Comparison of ENCODE assay signal across 1 fruit fly cellular context in genomic region chr3R:10875515-10876434, dm6.
TF ChIP-seq lines count a peak whose summit lies in the region.

Gene Sodh2 (plus strand): TSS chr3R:10876384.

TF ChIP-seq in whole organism, embryonic, 481 proteins besides CTCF, POLR2A, EP300 and RAD21 (continued from another document and continues in another):
- TF ChIP-seq kay (GFP tag; optimal IDR thresholded peaks at IDR 0.05; lab: Kevin White, UChicago), result no peak
- TF ChIP-seq lab (GFP tag; optimal IDR thresholded peaks at IDR 0.05; lab: Kevin White, UChicago), result peak; percentile 95
- peak; percentile 40 for TF ChIP-seq CG30020 (tag; optimal IDR thresholded peaks at IDR 0.05; lab: Kevin White, UChicago)
- peak; percentile 91 for TF ChIP-seq CG12769 (tag; optimal IDR thresholded peaks at IDR 0.05; lab: Kevin White, UChicago)
- TF ChIP-seq exex (tag; optimal IDR thresholded peaks at IDR 0.05; lab: Kevin White, UChicago), result peak; percentile 59
- TF ChIP-seq CG12659 (GFP tag; optimal IDR thresholded peaks at IDR 0.05; lab: Kevin White, UChicago), result peak; percentile 85
- peak; percentile 75 for TF ChIP-seq Blimp-1 (GFP tag; optimal IDR thresholded peaks at IDR 0.05; lab: Kevin White, UChicago)
- peak; percentile 66 for TF ChIP-seq Nf-YB (GFP tag; optimal IDR thresholded peaks at IDR 0.05; lab: Kevin White, UChicago)
- no peak for TF ChIP-seq Neu2 (GFP tag; optimal IDR thresholded peaks at IDR 0.05; lab: Kevin White, UChicago; ENCODE audit: borderline replicate concordance)
- TF ChIP-seq CG15514 (GFP tag; optimal IDR thresholded peaks at IDR 0.05; lab: Kevin White, UChicago), result peak; percentile 85
- TF ChIP-seq Sox102F (GFP tag; optimal IDR thresholded peaks at IDR 0.05; lab: Kevin White, UChicago), result peak; percentile 69
- TF ChIP-seq en (GFP tag; optimal IDR thresholded peaks at IDR 0.05; lab: Kevin White, UChicago), result peak; percentile 28
- peak; percentile 59; the same call in 1 of the 2 replicates for TF ChIP-seq Adf1 (GFP tag; IDR thresholded peaks at IDR 0.05; lab: Robert Waterston, UW)
- TF ChIP-seq hth (optimal IDR thresholded peaks at IDR 0.05; lab: Kevin White, UChicago), result no peak
- TF ChIP-seq CG11085 (GFP tag; IDR thresholded peaks at IDR 0.05; lab: Robert Waterston, UW), result peak; percentile 82
- TF ChIP-seq CG32772 (GFP tag; IDR thresholded peaks at IDR 0.05; lab: Robert Waterston, UW), result peak; percentile 73
- 0 out of 2 replicates have a peak, but pooled peaks have one; percentile 9 for TF ChIP-seq cas (GFP tag; IDR thresholded peaks at IDR 0.05; lab: Robert Waterston, UW)
- TF ChIP-seq CG14441 (GFP tag; IDR thresholded peaks at IDR 0.05; lab: Robert Waterston, UW), result peak; percentile 88
- TF ChIP-seq CG3065 (GFP tag; optimal IDR thresholded peaks at IDR 0.05; lab: Kevin White, UChicago), result peak; percentile 44
- TF ChIP-seq Dad (GFP tag; optimal IDR thresholded peaks at IDR 0.05; lab: Kevin White, UChicago), result peak; percentile 24
- peak; percentile 87 for TF ChIP-seq CG31441 (GFP tag; IDR thresholded peaks at IDR 0.05; lab: Robert Waterston, UW)
- TF ChIP-seq CG2712 (tag; optimal IDR thresholded peaks at IDR 0.05; lab: Kevin White, UChicago), result peak; percentile 85
- TF ChIP-seq Hey (tag; optimal IDR thresholded peaks at IDR 0.05; lab: Kevin White, UChicago), result peak; percentile 67
- no peak for TF ChIP-seq Hr39 (optimal IDR thresholded peaks at IDR 0.05; lab: Kevin White, UChicago)
- peak; percentile 67; the same call in 2 of the 3 replicates for TF ChIP-seq CG2889 (GFP tag; IDR thresholded peaks at IDR 0.05; lab: Robert Waterston, UW)
- peak; percentile 34; the same call in 1 of the 2 replicates for TF ChIP-seq ham (GFP tag; IDR thresholded peaks at IDR 0.05; lab: Robert Waterston, UW)
- TF ChIP-seq CoRest (tag; optimal IDR thresholded peaks at IDR 0.05; lab: Kevin White, UChicago), result peak; percentile 70
- TF ChIP-seq Drgx (GFP tag; IDR thresholded peaks at IDR 0.05; lab: Robert Waterston, UW), result peak; percentile 91
- TF ChIP-seq Asciz (GFP tag; optimal IDR thresholded peaks at IDR 0.05; lab: Kevin White, UChicago), result peak; percentile 82
- no peak for TF ChIP-seq fru (optimal IDR thresholded peaks at IDR 0.05; lab: Kevin White, UChicago)
- TF ChIP-seq CG12104 (GFP tag; optimal IDR thresholded peaks at IDR 0.05; lab: Kevin White, UChicago), result peak; percentile 77
- 0 out of 2 replicates have a peak, but pooled peaks have one; percentile 47 for TF ChIP-seq E2f1 (GFP tag; IDR thresholded peaks at IDR 0.05; lab: Robert Waterston, UW)
- 0 out of 2 replicates have a peak, but pooled peaks have one; percentile 19 for TF ChIP-seq Gsc (GFP tag; IDR thresholded peaks at IDR 0.05; lab: Robert Waterston, UW)
- peak; percentile 31 for TF ChIP-seq Fer2 (tag; optimal IDR thresholded peaks at IDR 0.05; lab: Kevin White, UChicago)
- TF ChIP-seq CG13424 (tag; optimal IDR thresholded peaks at IDR 0.05; lab: Kevin White, UChicago), result peak; percentile 76
- TF ChIP-seq org-1 (GFP tag; optimal IDR thresholded peaks at IDR 0.05; lab: Kevin White, UChicago), result peak; percentile 75
- peak; percentile 88 for TF ChIP-seq CG32532 (GFP tag; IDR thresholded peaks at IDR 0.05; lab: Robert Waterston, UW)
- no peak for TF ChIP-seq psq (GFP tag; optimal IDR thresholded peaks at IDR 0.05; lab: Kevin White, UChicago)
- no peak for TF ChIP-seq CG14965 (GFP tag; optimal IDR thresholded peaks at IDR 0.05; lab: Kevin White, UChicago; ENCODE audit: borderline replicate concordance)
- peak; percentile 67 for TF ChIP-seq Hsf (GFP tag; optimal IDR thresholded peaks at IDR 0.05; lab: Kevin White, UChicago)
- TF ChIP-seq CG16863 (GFP tag; optimal IDR thresholded peaks at IDR 0.05; lab: Kevin White, UChicago), result peak; percentile 30
- peak; percentile 89 for TF ChIP-seq CG8924 (tag; optimal IDR thresholded peaks at IDR 0.05; lab: Kevin White, UChicago)
- no peak for TF ChIP-seq CG10321 (GFP tag; IDR thresholded peaks at IDR 0.05; lab: Robert Waterston, UW)
- peak; percentile 77 for TF ChIP-seq Mrtf (GFP tag; IDR thresholded peaks at IDR 0.05; lab: Robert Waterston, UW)
- TF ChIP-seq CG8290 (GFP tag; optimal IDR thresholded peaks at IDR 0.05; lab: Kevin White, UChicago), result no peak
- TF ChIP-seq CG8290 (tag; optimal IDR thresholded peaks at IDR 0.05; lab: Kevin White, UChicago), result peak in 1 of 2 experiments; percentile 94
- TF ChIP-seq tll (GFP tag; optimal IDR thresholded peaks at IDR 0.05; lab: Kevin White, UChicago), result no peak
- peak; percentile 71 for TF ChIP-seq CG10979 (tag; optimal IDR thresholded peaks at IDR 0.05; lab: Kevin White, UChicago)
- TF ChIP-seq grau (tag; optimal IDR thresholded peaks at IDR 0.05; lab: Kevin White, UChicago), result peak; percentile 95
- peak; percentile 44 for TF ChIP-seq sisA (GFP tag; IDR thresholded peaks at IDR 0.05; lab: Robert Waterston, UW)
- TF ChIP-seq CG9609 (GFP tag; optimal IDR thresholded peaks at IDR 0.05; lab: Kevin White, UChicago), result peak; percentile 69
- TF ChIP-seq sd (tag; optimal IDR thresholded peaks at IDR 0.05; lab: Kevin White, UChicago), result peak; percentile 64
- TF ChIP-seq corto (GFP tag; optimal IDR thresholded peaks at IDR 0.05; lab: Kevin White, UChicago), result peak; percentile 50
- peak; percentile 19 for TF ChIP-seq pb (GFP tag; optimal IDR thresholded peaks at IDR 0.05; lab: Kevin White, UChicago)
- peak; percentile 90 for TF ChIP-seq sr (GFP tag; IDR thresholded peaks at IDR 0.05; lab: Robert Waterston, UW)
- TF ChIP-seq CG10147 (GFP tag; optimal IDR thresholded peaks at IDR 0.05; lab: Kevin White, UChicago), result peak; percentile 74
- TF ChIP-seq CG7928 (GFP tag; optimal IDR thresholded peaks at IDR 0.05; lab: Kevin White, UChicago), result peak; percentile 52
- TF ChIP-seq CG1233 (GFP tag; optimal IDR thresholded peaks at IDR 0.05; lab: Kevin White, UChicago), result peak; percentile 83
- TF ChIP-seq gro (GFP tag; optimal IDR thresholded peaks at IDR 0.05; lab: Kevin White, UChicago), result peak; percentile 55
- peak; percentile 90 for TF ChIP-seq sug (tag; optimal IDR thresholded peaks at IDR 0.05; lab: Kevin White, UChicago)
- TF ChIP-seq CG16813 (GFP tag; IDR thresholded peaks at IDR 0.05; lab: Robert Waterston, UW; ENCODE audit: partially characterized antibody), result no peak
- peak; percentile 58 for TF ChIP-seq abd-A (tag; optimal IDR thresholded peaks at IDR 0.05; lab: Kevin White, UChicago)
- no peak; the same call in 1 of the 2 replicates for TF ChIP-seq wor (GFP tag; IDR thresholded peaks at IDR 0.05; lab: Robert Waterston, UW)
- peak; percentile 72 for TF ChIP-seq mirr (GFP tag; optimal IDR thresholded peaks at IDR 0.05; lab: Kevin White, UChicago)
- TF ChIP-seq CG11398 (GFP tag; optimal IDR thresholded peaks at IDR 0.05; lab: Kevin White, UChicago), result peak; percentile 35
- peak; percentile 61 for TF ChIP-seq ind (GFP tag; optimal IDR thresholded peaks at IDR 0.05; lab: Kevin White, UChicago)
- peak; percentile 59 for TF ChIP-seq CG12155 (GFP tag; optimal IDR thresholded peaks at IDR 0.05; lab: Kevin White, UChicago)
- peak; percentile 84 for TF ChIP-seq CG11504 (tag; optimal IDR thresholded peaks at IDR 0.05; lab: Kevin White, UChicago)
- TF ChIP-seq her (GFP tag; optimal IDR thresholded peaks at IDR 0.05; lab: Kevin White, UChicago), result peak; percentile 73
- TF ChIP-seq inv (GFP tag; IDR thresholded peaks at IDR 0.05; lab: Robert Waterston, UW; ENCODE audit: partially characterized antibody), result no peak
- TF ChIP-seq bowl (GFP tag; IDR thresholded peaks at IDR 0.05; lab: Robert Waterston, UW), result no peak; the same call in 1 of the 2 replicates
- peak; percentile 64; the same call in 1 of the 2 replicates for TF ChIP-seq Taf1 (GFP tag; IDR thresholded peaks at IDR 0.05; lab: Robert Waterston, UW)
- peak; percentile 54 for TF ChIP-seq CG2116 (GFP tag; optimal IDR thresholded peaks at IDR 0.05; lab: Kevin White, UChicago)
- peak; percentile 95 for TF ChIP-seq CG18599 (GFP tag; optimal IDR thresholded peaks at IDR 0.05; lab: Kevin White, UChicago)
- TF ChIP-seq Med (GFP tag; lab: Kevin White, UChicago), result peak; percentile 95
- TF ChIP-seq chm (GFP tag; IDR thresholded peaks at IDR 0.05; lab: Robert Waterston, UW), result peak; percentile 61; the same call in 1 of the 2 replicates
- TF ChIP-seq CG6791 (GFP tag; IDR thresholded peaks at IDR 0.05; lab: Robert Waterston, UW; ENCODE audit: partially characterized antibody), result no peak
- TF ChIP-seq Ssrp (tag; optimal IDR thresholded peaks at IDR 0.05; lab: Kevin White, UChicago), result peak; percentile 17
- no peak for TF ChIP-seq CG12236 (GFP tag; optimal IDR thresholded peaks at IDR 0.05; lab: Kevin White, UChicago)
- TF ChIP-seq CG6175 (GFP tag; IDR thresholded peaks at IDR 0.05; lab: Robert Waterston, UW), result peak; percentile 65; the same call in 1 of the 3 replicates
- TF ChIP-seq yki (optimal IDR thresholded peaks at IDR 0.05; lab: Kevin White, UChicago), result no peak
- peak; percentile 81 for TF ChIP-seq sob (GFP tag; IDR thresholded peaks at IDR 0.05; lab: Robert Waterston, UW)
- TF ChIP-seq CG6689 (GFP tag; IDR thresholded peaks at IDR 0.05; lab: Robert Waterston, UW), result peak; percentile 70
- TF ChIP-seq CG1602 (GFP tag; optimal IDR thresholded peaks at IDR 0.05; lab: Kevin White, UChicago), result peak; percentile 14
- TF ChIP-seq B-H1 (GFP tag; IDR thresholded peaks at IDR 0.05; lab: Robert Waterston, UW), result no peak; the same call in 2 of the 3 replicates
- TF ChIP-seq chn (GFP tag; optimal IDR thresholded peaks at IDR 0.05; lab: Kevin White, UChicago), result peak; percentile 22
- peak; percentile 40 for TF ChIP-seq Chrac-16 (GFP tag; optimal IDR thresholded peaks at IDR 0.05; lab: Kevin White, UChicago)
- peak; percentile 40 for TF ChIP-seq CG8359 (GFP tag; optimal IDR thresholded peaks at IDR 0.05; lab: Kevin White, UChicago; ENCODE audit: borderline replicate concordance)
- peak; percentile 64 for TF ChIP-seq zf30C (GFP tag; optimal IDR thresholded peaks at IDR 0.05; lab: Kevin White, UChicago)
- peak; percentile 73 for TF ChIP-seq ken (GFP tag; IDR thresholded peaks at IDR 0.05; lab: Robert Waterston, UW)
- TF ChIP-seq CG11560 (tag; IDR thresholded peaks at IDR 0.05; lab: Robert Waterston, UW), result peak; percentile 57; the same call in 2 of the 3 replicates
- TF ChIP-seq lmd (GFP tag; IDR thresholded peaks at IDR 0.05; lab: Robert Waterston, UW), result peak; percentile 83
- TF ChIP-seq cwo (GFP tag; optimal IDR thresholded peaks at IDR 0.05; lab: Kevin White, UChicago), result peak; percentile 87
- TF ChIP-seq CHES-1-like (GFP tag; optimal IDR thresholded peaks at IDR 0.05; lab: Kevin White, UChicago), result peak; percentile 71
- TF ChIP-seq sens (GFP tag; lab: Kevin White, UChicago), result peak; percentile 91
- no peak for TF ChIP-seq Hmx (GFP tag; optimal IDR thresholded peaks at IDR 0.05; lab: Kevin White, UChicago)
- peak; percentile 78 for TF ChIP-seq Dip3 (GFP tag; optimal IDR thresholded peaks at IDR 0.05; lab: Kevin White, UChicago)
- TF ChIP-seq phol (tag; optimal IDR thresholded peaks at IDR 0.05; lab: Kevin White, UChicago), result peak; percentile 59
- no peak for TF ChIP-seq stwl (tag; optimal IDR thresholded peaks at IDR 0.05; lab: Kevin White, UChicago)
- TF ChIP-seq CG12219 (GFP tag; optimal IDR thresholded peaks at IDR 0.05; lab: Kevin White, UChicago), result peak; percentile 50
- TF ChIP-seq TFAM (GFP tag; optimal IDR thresholded peaks at IDR 0.05; lab: Kevin White, UChicago), result no peak
- TF ChIP-seq lilli (GFP tag; optimal IDR thresholded peaks at IDR 0.05; lab: Kevin White, UChicago), result peak; percentile 83
- TF ChIP-seq salm (tag; optimal IDR thresholded peaks at IDR 0.05; lab: Kevin White, UChicago), result peak; percentile 58
- peak; percentile 51 for TF ChIP-seq CG8388 (GFP tag; optimal IDR thresholded peaks at IDR 0.05; lab: Kevin White, UChicago)
- peak; percentile 44 for TF ChIP-seq trem (tag; optimal IDR thresholded peaks at IDR 0.05; lab: Kevin White, UChicago)
- peak; percentile 88 for TF ChIP-seq CG17361 (GFP tag; IDR thresholded peaks at IDR 0.05; lab: Robert Waterston, UW)
- TF ChIP-seq odd (GFP tag; optimal IDR thresholded peaks at IDR 0.05; lab: Kevin White, UChicago), result peak; percentile 85
- TF ChIP-seq CG8765 (GFP tag; IDR thresholded peaks at IDR 0.05; lab: Robert Waterston, UW), result peak; percentile 79; the same call in 1 of the 2 replicates
- peak; percentile 25 for TF ChIP-seq dmrt11E (tag; optimal IDR thresholded peaks at IDR 0.05; lab: Kevin White, UChicago)
- peak; percentile 79 for TF ChIP-seq bcd (GFP tag; optimal IDR thresholded peaks at IDR 0.05; lab: Kevin White, UChicago)
- TF ChIP-seq CG10462 (GFP tag; optimal IDR thresholded peaks at IDR 0.05; lab: Kevin White, UChicago), result no peak
- TF ChIP-seq CG6272 (GFP tag; IDR thresholded peaks at IDR 0.05; lab: Robert Waterston, UW), result peak; percentile 52
- TF ChIP-seq Atf3 (GFP tag; optimal IDR thresholded peaks at IDR 0.05; lab: Kevin White, UChicago), result peak; percentile 16
- TF ChIP-seq Atf6 (GFP tag; IDR thresholded peaks at IDR 0.05; lab: Robert Waterston, UW), result peak; percentile 78
- TF ChIP-seq CG6854 (GFP tag; optimal IDR thresholded peaks at IDR 0.05; lab: Kevin White, UChicago), result peak; percentile 83
- TF ChIP-seq sqz (GFP tag; optimal IDR thresholded peaks at IDR 0.05; lab: Kevin White, UChicago), result peak; percentile 74
- peak; percentile 66 for TF ChIP-seq ara (GFP tag; IDR thresholded peaks at IDR 0.05; lab: Robert Waterston, UW)
- TF ChIP-seq CG9215 (GFP tag; IDR thresholded peaks at IDR 0.05; lab: Robert Waterston, UW), result peak; percentile 61
- peak; percentile 12 for TF ChIP-seq ems (GFP tag; optimal IDR thresholded peaks at IDR 0.05; lab: Kevin White, UChicago)
- peak; percentile 39 for TF ChIP-seq fd96Cb (tag; optimal IDR thresholded peaks at IDR 0.05; lab: Kevin White, UChicago)
- no peak for TF ChIP-seq CG2129 (GFP tag; IDR thresholded peaks at IDR 0.05; lab: Robert Waterston, UW; ENCODE audit: partially characterized antibody)
- TF ChIP-seq Vsx1 (GFP tag; optimal IDR thresholded peaks at IDR 0.05; lab: Kevin White, UChicago), result peak; percentile 72
- peak; percentile 59 for TF ChIP-seq D19B (GFP tag; optimal IDR thresholded peaks at IDR 0.05; lab: Kevin White, UChicago)
- peak; percentile 67 for TF ChIP-seq Antp (GFP tag; optimal IDR thresholded peaks at IDR 0.05; lab: Kevin White, UChicago)
- TF ChIP-seq gsb-n (tag; optimal IDR thresholded peaks at IDR 0.05; lab: Kevin White, UChicago), result peak; percentile 72
- TF ChIP-seq run (tag; optimal IDR thresholded peaks at IDR 0.05; lab: Kevin White, UChicago), result peak; percentile 64
- peak; percentile 23; the same call in 1 of the 2 replicates for TF ChIP-seq CG31224 (GFP tag; IDR thresholded peaks at IDR 0.05; lab: Robert Waterston, UW)
- peak; percentile 37 for TF ChIP-seq ab (GFP tag; optimal IDR thresholded peaks at IDR 0.05; lab: Kevin White, UChicago)
- no peak for TF ChIP-seq BEAF-32 (GFP tag; optimal IDR thresholded peaks at IDR 0.05; lab: Kevin White, UChicago)
- no peak for TF ChIP-seq bbx (GFP tag; IDR thresholded peaks at IDR 0.05; lab: Robert Waterston, UW; ENCODE audit: partially characterized antibody)
